Fruit fly (Drosophila melanogaster) whole organism, wandering third instar larva: ENCODE data around the gene fzo.

Source experiments
- Abd-B ChIP-seq: fragments of >200 bp; optimal IDR thresholded peaks from 2 replicates; lab custom pipeline; 2017; ENCODE audit warnings: missing biosample characterization, missing genetic modification characterization
- CG9705 ChIP-seq: fragments of 200-800 bp; sonication (Bioruptor generic); optimal IDR thresholded peaks from 2 replicates; lab custom pipeline; 2018; ENCODE audit warnings: missing biosample characterization, mild to moderate bottlenecking, missing genetic modification characterization
- CrebA ChIP-seq: fragments of 200-800 bp; sonication (Bioruptor generic); optimal IDR thresholded peaks from 2 replicates; lab custom pipeline; 2016; ENCODE audit warnings: missing biosample characterization, mild to moderate bottlenecking, missing genetic modification characterization, borderline replicate concordance
- Dif ChIP-seq: fragments of 200-275, 200-300 bp; sonication (Bioruptor generic); optimal IDR thresholded peaks from 2 replicates; lab custom pipeline; 2018; ENCODE audit warnings: missing biosample characterization, missing genetic modification characterization; ENCODE audit not compliant: partially characterized antibody
- HLH106 ChIP-seq: fragments of 200-800 bp; optimal IDR thresholded peaks from 3 replicates; lab custom pipeline; 2019; ENCODE audit warnings: missing biosample characterization, mild to moderate bottlenecking, missing genetic modification characterization, moderate library complexity
- Hnf4 ChIP-seq: fragments of 200-800 bp; sonication (Bioruptor generic); optimal IDR thresholded peaks from 2 replicates; lab custom pipeline; 2016; ENCODE audit warnings: missing biosample characterization, mild to moderate bottlenecking, missing genetic modification characterization
- Hr78 ChIP-seq: fragments of >200 bp; optimal IDR thresholded peaks from 2 replicates; lab custom pipeline; 2017; ENCODE audit warnings: missing biosample characterization, missing genetic modification characterization
- Hr83 ChIP-seq: fragments of 200-300 bp; sonication (Bioruptor generic); optimal IDR thresholded peaks from 2 replicates; lab custom pipeline; 2016; ENCODE audit warnings: missing biosample characterization, mild to moderate bottlenecking, missing genetic modification characterization, moderate library complexity; ENCODE audit not compliant: poor library complexity, severe bottlenecking
- Jra ChIP-seq: sonication (Bioruptor generic); optimal IDR thresholded peaks from 2 replicates; lab custom pipeline; 2016; ENCODE audit warnings: missing biosample characterization, missing genetic modification characterization
- Myc ChIP-seq: fragments of >200 bp; optimal IDR thresholded peaks from 2 replicates; lab custom pipeline; 2017
- N ChIP-seq: fragments of >200 bp; optimal IDR thresholded peaks from 2 replicates; lab custom pipeline; 2018; ENCODE audit warnings: missing biosample characterization, missing external identifiers, missing genetic modification characterization
- OdsH ChIP-seq: fragments of 200-800 bp; sonication (Bioruptor generic); optimal IDR thresholded peaks from 2 replicates; lab custom pipeline; 2016; ENCODE audit warnings: missing biosample characterization, mild to moderate bottlenecking, missing genetic modification characterization
- Rel ChIP-seq, 2 experiments: fragments of 200-800 bp; sonication (Bioruptor generic) in 1 of 2; optimal IDR thresholded peaks; 2 replicates in 1 of 2; 3 replicates in 1 of 2; lab custom pipeline; 2016 to 2019; ENCODE audit warnings: mild to moderate bottlenecking in 2 of 2, missing biosample characterization in 2 of 2, missing genetic modification characterization in 2 of 2, moderate library complexity in 1 of 2
- Sp1 ChIP-seq: fragments of 200-800 bp; sonication (Bioruptor generic); optimal IDR thresholded peaks from 3 replicates; lab custom pipeline; 2019; ENCODE audit warnings: missing biosample characterization, mild to moderate bottlenecking, missing genetic modification characterization, moderate library complexity
- br ChIP-seq: fragments of 200-800 bp; sonication (Bioruptor generic); optimal IDR thresholded peaks from 2 replicates; lab custom pipeline; 2016; ENCODE audit warnings: missing biosample characterization, missing genetic modification characterization
- brk ChIP-seq: fragments of 200-800 bp; sonication (Bioruptor generic); optimal IDR thresholded peaks from 2 replicates; lab custom pipeline; 2016; ENCODE audit warnings: missing biosample characterization, mild to moderate bottlenecking, missing genetic modification characterization
- dl ChIP-seq, 2 experiments: fragments of 175-275, 200-275 bp in 1 of 2; fragments of 200-275 bp in 1 of 2; sonication (Bioruptor generic); optimal IDR thresholded peaks; lab custom pipeline; 2018; ENCODE audit warnings: mild to moderate bottlenecking in 2 of 2, missing biosample characterization in 2 of 2, missing genetic modification characterization in 2 of 2, moderate library complexity in 2 of 2; ENCODE audit not compliant: partially characterized antibody in 2 of 2, insufficient read depth in 1 of 2
- dmrt93B ChIP-seq: fragments of 200-800 bp; sonication (Bioruptor generic); optimal IDR thresholded peaks from 2 replicates; lab custom pipeline; 2018; ENCODE audit warnings: missing biosample characterization, mild to moderate bottlenecking, missing genetic modification characterization
- ey ChIP-seq: fragments of 200-800 bp; sonication (Bioruptor generic); optimal IDR thresholded peaks from 2 replicates; lab custom pipeline; 2016; ENCODE audit warnings: missing biosample characterization, missing genetic modification characterization
- foxo ChIP-seq, 2 experiments: fragments of 200-800 bp; sonication (Bioruptor generic); optimal IDR thresholded peaks; 2 replicates in 1 of 2; 3 replicates in 1 of 2; lab custom pipeline; 2016 to 2017; ENCODE audit warnings: missing biosample characterization in 2 of 2, missing genetic modification characterization in 2 of 2
- fru ChIP-seq: fragments of 200-800 bp; sonication (Bioruptor generic); optimal IDR thresholded peaks from 3 replicates; lab custom pipeline; 2016; ENCODE audit warnings: missing biosample characterization, mild to moderate bottlenecking, missing genetic modification characterization
- h ChIP-seq: fragments of 200-800 bp; sonication (Bioruptor generic); optimal IDR thresholded peaks from 3 replicates; lab custom pipeline; 2016; ENCODE audit warnings: missing biosample characterization, mild to moderate bottlenecking, missing genetic modification characterization
- jim ChIP-seq: fragments of 175-275, 200-325 bp; sonication (Bioruptor generic); optimal IDR thresholded peaks from 2 replicates; lab custom pipeline; 2016; ENCODE audit warnings: missing biosample characterization, mild to moderate bottlenecking, missing genetic modification characterization
- psq ChIP-seq: fragments of 200-800 bp; sonication (Bioruptor generic); optimal IDR thresholded peaks from 3 replicates; lab custom pipeline; 2017; ENCODE audit warnings: missing biosample characterization, mild to moderate bottlenecking, missing genetic modification characterization, moderate library complexity
- rgr ChIP-seq: fragments of 200-800 bp; sonication (Bioruptor generic); optimal IDR thresholded peaks from 3 replicates; lab custom pipeline; 2016; ENCODE audit warnings: missing biosample characterization, mild to moderate bottlenecking, missing genetic modification characterization
- sage ChIP-seq: fragments of 200-800 bp; sonication (Bioruptor generic); optimal IDR thresholded peaks from 2 replicates; lab custom pipeline; 2016; ENCODE audit warnings: missing biosample characterization, mild to moderate bottlenecking, missing genetic modification characterization
- sv ChIP-seq: fragments of 200-800 bp; sonication (Bioruptor generic); optimal IDR thresholded peaks from 3 replicates; lab custom pipeline; 2016; ENCODE audit warnings: missing biosample characterization, missing genetic modification characterization
- tai ChIP-seq: sonication (Bioruptor generic); optimal IDR thresholded peaks from 2 replicates; lab custom pipeline; 2016; ENCODE audit warnings: missing biosample characterization, missing genetic modification characterization
- woc ChIP-seq: sonication (Bioruptor generic); optimal IDR thresholded peaks from 2 replicates; lab custom pipeline; 2016; ENCODE audit warnings: missing biosample characterization, mild to moderate bottlenecking, missing genetic modification characterization

The fzo gene

DNA sequence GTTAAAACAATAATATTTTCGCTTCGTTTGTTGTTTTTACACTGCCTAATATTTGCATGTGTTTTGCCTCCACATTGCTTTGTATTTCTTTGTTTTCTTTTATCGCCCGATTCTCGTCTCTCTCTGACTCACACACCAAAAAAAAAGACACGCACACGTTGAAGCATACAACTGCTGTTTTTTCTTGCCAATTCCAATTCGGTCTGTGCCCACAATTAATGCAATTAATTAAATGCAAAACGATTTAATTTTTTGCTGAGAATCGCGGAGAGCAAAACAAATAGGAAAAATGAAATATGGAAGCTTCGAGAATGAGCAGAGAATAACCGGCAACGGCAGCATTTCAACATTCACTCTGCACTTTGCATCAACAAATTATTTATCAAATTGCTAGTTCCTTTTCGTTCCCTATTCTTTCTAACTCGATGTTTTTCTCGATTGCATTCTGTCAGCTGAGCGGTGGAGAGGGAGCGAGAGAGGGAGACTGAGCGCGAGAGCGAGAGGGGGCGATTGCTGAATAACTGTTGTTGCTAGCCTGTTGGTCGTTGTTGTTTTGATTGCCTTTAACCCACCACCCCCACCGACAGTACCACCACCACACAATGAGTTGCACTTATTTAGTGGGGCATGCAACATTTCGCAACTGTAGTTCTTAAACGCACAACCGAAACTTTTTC, 17.3 kb upstream of the fzo start:
- TF ChIP-seq psq (GFP tag; lab: Kevin White, UChicago) (no peak), sv (GFP tag; lab: Kevin White, UChicago) (no peak), fru (GFP tag; lab: Kevin White, UChicago) (no peak), Jra (peak; percentile 14)

DNA sequence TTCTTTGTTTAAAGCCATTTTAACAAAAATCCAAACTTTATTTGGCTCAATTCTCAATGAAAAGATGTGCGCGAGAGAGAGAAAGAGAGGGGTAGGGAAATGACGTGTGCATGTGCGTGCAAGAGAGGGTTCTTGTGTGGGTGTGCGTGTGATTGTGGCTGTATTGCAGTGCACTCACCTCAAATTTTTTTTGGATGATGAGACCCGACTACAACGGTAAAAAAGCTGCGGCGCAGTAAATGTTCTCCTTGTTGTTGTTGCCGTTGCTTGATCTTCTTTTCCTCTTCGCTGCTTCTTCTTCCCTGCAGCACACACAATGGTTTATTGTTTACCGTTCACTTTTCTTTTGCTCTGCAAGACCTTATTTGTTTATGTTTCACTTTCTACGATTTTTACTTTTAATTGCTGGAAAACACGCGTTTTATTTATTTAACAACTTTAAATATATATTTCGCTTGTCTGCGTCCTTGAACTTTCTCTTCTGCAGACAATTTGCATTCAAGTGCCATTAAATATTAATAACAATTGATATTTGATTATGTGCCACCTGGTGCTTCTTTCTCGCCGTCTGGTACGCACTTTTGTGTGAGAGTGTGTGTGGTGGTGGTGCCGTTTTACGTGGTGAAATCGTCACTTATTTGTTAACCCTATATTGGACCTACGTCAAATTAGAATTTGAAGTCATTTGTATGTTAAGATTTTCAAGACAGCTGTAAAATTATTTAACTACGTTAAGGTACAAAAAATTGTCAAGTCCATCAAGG, 16.6 kb upstream of the fzo start:
- TF ChIP-seq Hr83 (GFP tag; lab: Kevin White, UChicago), result peak; percentile 20
- no peak for TF ChIP-seq Sp1 (GFP tag; lab: Kevin White, UChicago)
- peak; percentile 46 for TF ChIP-seq psq (GFP tag; lab: Kevin White, UChicago)
- peak in 1 of 2 experiments; percentile 10 for TF ChIP-seq dl (GFP tag; optimal IDR thresholded peaks at IDR 0.05; lab: Kevin White, UChicago; ENCODE audit: insufficient read depth in 1 of 2, partially characterized antibody in 2 of 2)
- peak; percentile 19 for TF ChIP-seq br (GFP tag; lab: Kevin White, UChicago)
- TF ChIP-seq h (GFP tag; lab: Kevin White, UChicago), result peak; percentile 10
- TF ChIP-seq sv (GFP tag; lab: Kevin White, UChicago), result no peak
- TF ChIP-seq rgr (GFP tag; lab: Kevin White, UChicago), result no peak
- peak; percentile 7 for TF ChIP-seq woc (GFP tag; lab: Kevin White, UChicago)
- peak; percentile 10 for TF ChIP-seq Rel (GFP tag; optimal IDR thresholded peaks at IDR 0.05; lab: Kevin White, UChicago)
- TF ChIP-seq Rel (tag; optimal IDR thresholded peaks at IDR 0.05; lab: Kevin White, UChicago), result peak; percentile 60
- peak; percentile 15 for TF ChIP-seq Hnf4

DNA sequence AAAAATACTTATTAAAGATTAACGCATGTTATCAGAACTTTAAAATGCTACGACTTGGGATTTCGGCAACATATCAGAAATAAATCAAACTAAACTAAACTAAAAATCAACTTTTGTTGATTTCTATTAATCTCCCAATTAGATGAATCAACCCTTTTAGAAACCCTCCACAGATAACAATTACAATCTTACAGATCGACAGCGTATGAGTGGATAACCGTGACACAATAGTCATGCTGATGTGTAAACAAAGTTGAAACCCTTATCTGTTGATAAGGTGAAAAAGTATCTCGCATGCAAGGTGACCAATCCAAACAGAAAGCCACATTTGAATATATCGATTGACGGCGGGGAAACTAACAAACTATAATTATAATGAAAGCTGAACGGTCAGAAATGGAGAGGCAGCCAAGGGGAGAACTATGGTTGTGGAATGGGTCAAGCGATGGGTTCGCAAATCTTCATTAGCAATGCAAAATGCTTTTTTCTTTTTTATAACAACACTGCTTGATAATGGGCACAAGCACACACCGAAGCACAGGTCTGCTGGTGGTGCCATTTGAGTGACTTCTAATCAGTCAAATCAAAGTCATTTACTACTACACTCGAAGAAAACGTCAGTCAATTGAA, 13.4 kb upstream of the fzo start:
- TF ChIP-seq tai (GFP tag; lab: Kevin White, UChicago) (no peak), Myc (lab: Kevin White, UChicago) (no peak)

DNA sequence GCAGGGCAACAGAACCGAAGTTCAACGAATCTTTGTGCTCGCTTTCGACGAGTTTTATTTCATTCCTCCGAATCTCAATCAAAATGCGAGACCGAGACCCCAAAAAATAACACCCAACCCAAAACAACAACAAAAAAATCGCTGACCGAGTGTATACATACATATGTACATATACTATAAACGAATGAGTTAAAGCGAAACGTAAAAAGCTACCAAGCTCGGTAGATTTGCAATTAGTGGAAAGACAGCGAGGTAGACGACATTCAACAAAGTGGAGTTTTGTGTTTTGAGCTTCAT, 11.5 kb upstream of the fzo start:
- TF ChIP-seq psq (GFP tag; lab: Kevin White, UChicago) (peak; percentile 23), Jra (no peak), Rel (GFP tag; optimal IDR thresholded peaks at IDR 0.05; lab: Kevin White, UChicago) (no peak), Rel (tag; optimal IDR thresholded peaks at IDR 0.05; lab: Kevin White, UChicago) (peak; percentile 22)

DNA sequence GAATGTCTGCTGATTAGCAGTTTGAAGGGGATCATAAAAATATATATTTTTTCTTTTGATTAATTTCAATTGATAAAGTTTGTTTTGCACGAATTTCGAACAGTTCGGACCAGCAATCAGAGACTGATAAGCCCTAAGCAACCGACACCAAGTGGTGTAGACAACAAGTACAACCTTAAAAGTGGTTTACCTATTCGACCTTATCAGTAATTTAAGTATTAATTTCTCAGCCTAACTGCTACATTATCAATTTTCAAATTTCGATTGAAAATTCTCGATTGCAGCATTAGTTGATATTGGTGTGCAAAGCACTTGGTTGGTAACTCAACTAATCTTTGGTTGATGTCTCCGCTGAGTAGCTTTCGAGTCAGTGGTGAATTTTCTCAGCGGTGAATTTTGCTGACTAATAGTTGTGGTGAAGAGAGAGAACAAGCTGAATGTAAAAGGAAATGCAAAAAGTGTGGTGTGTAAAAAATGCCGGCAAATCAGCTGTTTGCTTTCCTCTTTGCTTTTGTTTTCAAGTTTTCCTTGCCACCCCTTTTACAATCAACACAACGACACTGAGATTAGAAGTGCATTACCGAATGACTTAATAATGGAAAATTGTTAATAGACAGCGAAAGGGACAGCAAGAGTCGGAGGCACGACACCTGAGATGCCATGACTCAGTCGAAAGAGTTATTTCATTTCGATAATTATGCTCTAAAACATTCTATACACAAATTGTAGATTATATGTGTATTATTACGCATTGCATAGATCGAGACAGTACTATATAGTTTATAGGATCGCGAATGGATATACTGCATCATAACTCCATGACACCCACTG, 11.0 kb upstream of the fzo start:
- no peak for TF ChIP-seq Dif (GFP tag; lab: Kevin White, UChicago)
- TF ChIP-seq CG9705 (GFP tag; lab: Kevin White, UChicago), result no peak
- peak; percentile 34 for TF ChIP-seq OdsH
- peak; percentile 16 for TF ChIP-seq CrebA
- TF ChIP-seq fru (GFP tag; lab: Kevin White, UChicago), result peak; percentile 0
- TF ChIP-seq HLH106, result peak; percentile 51
- no peak for TF ChIP-seq N (GFP tag; lab: Kevin White, UChicago)
- no peak for TF ChIP-seq dmrt93B (GFP tag; lab: Kevin White, UChicago)
- TF ChIP-seq Sp1 (GFP tag; lab: Kevin White, UChicago), result peak; percentile 31
- TF ChIP-seq h (GFP tag; lab: Kevin White, UChicago), result peak; percentile 29
- no peak for TF ChIP-seq dl (GFP tag; optimal IDR thresholded peaks at IDR 0.05; lab: Kevin White, UChicago; ENCODE audit: insufficient read depth in 1 of 2, partially characterized antibody in 2 of 2)
- peak; percentile 50 for TF ChIP-seq ey (GFP tag; lab: Kevin White, UChicago)
- TF ChIP-seq Hr78 (GFP tag; lab: Kevin White, UChicago), result no peak
- TF ChIP-seq woc (GFP tag; lab: Kevin White, UChicago), result peak; percentile 28
- TF ChIP-seq psq (GFP tag; lab: Kevin White, UChicago), result peak; percentile 75
- peak; percentile 78 for TF ChIP-seq Myc (lab: Kevin White, UChicago)
- no peak for TF ChIP-seq Abd-B (GFP tag; lab: Kevin White, UChicago)
- no peak for TF ChIP-seq Rel (GFP tag; optimal IDR thresholded peaks at IDR 0.05; lab: Kevin White, UChicago)
- TF ChIP-seq Rel (tag; optimal IDR thresholded peaks at IDR 0.05; lab: Kevin White, UChicago), result peak; percentile 55
- no peak for TF ChIP-seq jim
- TF ChIP-seq tai (GFP tag; lab: Kevin White, UChicago), result peak; percentile 67
- peak; percentile 11 for TF ChIP-seq br (GFP tag; lab: Kevin White, UChicago)
- no peak for TF ChIP-seq sage (GFP tag; lab: Kevin White, UChicago)
- TF ChIP-seq foxo (GFP tag; optimal IDR thresholded peaks at IDR 0.05; lab: Kevin White, UChicago), result peak in 1 of 2 experiments; percentile 24
- peak; percentile 1 for TF ChIP-seq brk (GFP tag; lab: Kevin White, UChicago)
